Fruit fly (Drosophila melanogaster): Measurements from ENCODE around the gene CG31638.

CG31638 gene

DNA sequence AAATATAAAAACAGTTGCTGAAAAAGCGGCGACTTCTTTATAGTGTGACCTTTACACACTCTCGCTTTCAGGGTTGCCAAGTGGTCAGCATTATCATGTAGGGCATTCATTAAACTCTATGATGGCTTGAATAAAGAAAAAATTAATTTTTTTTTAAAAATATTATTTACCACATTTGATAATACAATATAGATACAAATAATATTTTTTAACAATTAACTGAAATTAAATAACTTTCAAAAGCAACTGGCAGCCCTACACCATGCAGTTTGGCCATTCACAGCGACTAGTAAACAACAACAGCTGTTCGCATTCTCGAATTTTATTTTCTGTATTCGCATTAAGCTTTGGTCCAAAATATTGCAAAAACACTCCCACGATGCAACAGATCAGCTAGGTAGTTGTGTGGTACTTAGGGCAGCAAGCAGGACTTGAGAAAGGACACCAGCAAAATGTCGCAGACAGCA lies at the start of gene CG31638, which contains the start of gene Phf5a:
Gene CG31638 (plus strand): TSS at position 279 of the 467 bp plus-strand sequence.
Gene Phf5a (minus strand): TSS at position 61 of the 467 bp plus-strand sequence.
- TF ChIP-seq noc (tag; optimal IDR thresholded peaks at IDR 0.05) = peak; percentile 89

DNA sequence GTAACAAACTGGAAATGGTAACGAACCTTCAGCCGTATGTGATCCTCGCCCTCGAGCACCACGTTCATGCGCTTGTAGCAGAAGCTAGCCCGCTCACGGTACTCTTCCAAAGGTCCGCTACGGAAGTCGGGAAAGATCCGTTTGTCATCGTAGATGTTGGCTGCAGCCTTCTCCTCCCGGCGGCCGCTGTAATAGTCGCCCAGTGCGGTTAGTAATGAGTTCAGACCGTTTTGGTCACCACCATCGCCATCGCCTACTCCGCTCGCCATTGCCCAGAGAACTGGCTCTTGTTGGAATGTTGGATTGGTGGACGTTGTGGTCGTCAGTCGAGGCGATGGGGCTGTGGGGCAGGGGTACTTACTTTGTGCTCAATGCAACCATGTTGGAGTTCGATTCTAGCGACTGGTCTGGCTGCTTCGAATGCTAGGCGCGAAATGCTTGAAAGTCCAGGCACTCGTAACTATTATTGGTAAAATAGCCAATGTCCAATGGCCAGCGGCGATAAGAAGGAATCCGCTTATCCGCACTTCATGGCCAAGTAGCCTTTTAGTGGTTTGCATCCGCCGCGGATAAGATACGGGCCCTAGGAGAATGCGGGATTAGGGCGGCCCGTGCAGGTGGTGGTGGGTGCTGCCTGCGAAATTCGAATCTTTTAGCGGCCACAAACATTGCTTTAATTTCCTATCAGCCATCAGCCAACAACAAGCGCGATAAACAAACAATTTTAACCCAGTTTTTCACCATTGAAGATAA lies 43.1 kb upstream of the CG31638 start:
- TF ChIP-seq noc (tag; optimal IDR thresholded peaks at IDR 0.05) = peak; percentile 13

DNA sequence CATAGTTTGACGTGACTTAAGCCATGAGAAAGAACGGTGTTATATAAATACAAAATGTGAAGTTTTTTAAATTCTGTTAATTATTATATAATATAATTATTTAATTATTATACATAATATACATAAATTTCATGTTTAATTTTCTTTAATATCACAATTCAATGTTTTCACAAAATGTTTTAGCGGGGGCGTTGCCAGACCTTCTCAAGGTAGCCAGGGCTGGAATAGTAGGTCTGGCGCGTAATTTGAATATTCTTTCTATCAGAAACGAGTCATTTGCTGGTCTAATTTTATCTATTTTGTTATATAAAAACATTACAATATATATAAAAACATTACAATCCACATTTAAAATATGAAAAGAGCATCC lies 42.5 kb upstream of the CG31638 start, which contains the start of gene Acox3:
Gene Acox3 (minus strand): TSS at position 70 of the 370 bp plus-strand sequence.
- no peak for TF ChIP-seq noc (tag; optimal IDR thresholded peaks at IDR 0.05)

- TF ChIP-seq noc (tag; optimal IDR thresholded peaks at IDR 0.05) = no peak
Measured at dm6 chr2L:6449753-6450152, 41.1 kb upstream of the CG31638 start.

- peak; percentile 44 for TF ChIP-seq noc (tag; optimal IDR thresholded peaks at IDR 0.05)
Measured at dm6 chr2L:6455032-6455954, 35.6 kb upstream of the CG31638 start, which contains the start of gene retm. TSS of gene retm (minus strand) at chr2L:6455929.

DNA sequence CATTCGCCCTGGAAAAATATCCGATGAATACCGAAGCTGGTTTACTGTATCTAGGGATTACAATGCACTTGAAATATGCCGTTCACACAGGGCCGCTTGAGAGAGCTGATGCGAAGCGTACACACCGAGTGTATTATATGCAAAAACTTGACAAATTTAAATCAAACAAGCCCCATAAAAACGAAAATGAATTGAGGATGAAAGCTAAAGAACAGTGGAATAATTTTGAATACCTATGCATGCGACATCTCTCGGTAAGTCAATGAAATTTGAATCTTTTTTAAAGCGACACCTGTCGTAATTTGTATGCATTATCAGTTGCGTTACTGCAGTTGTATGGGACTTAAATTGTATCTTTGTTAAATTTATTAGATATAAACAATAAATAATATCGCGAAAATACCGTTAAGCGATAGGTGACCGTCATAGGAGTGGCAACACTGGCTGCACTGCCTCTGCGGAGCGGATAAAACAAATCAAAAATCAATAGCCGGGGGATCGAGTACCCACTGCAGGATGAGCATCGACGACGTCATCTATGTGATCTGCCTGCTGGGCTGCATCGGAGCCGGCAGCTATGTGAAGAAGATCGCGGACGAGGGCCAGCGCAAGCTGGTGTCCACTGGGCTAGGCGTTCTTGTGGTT lies 34.8 kb upstream of the CG31638 start, which contains the start of gene frj:
Gene frj (plus strand): TSS at position 98 of the 645 bp plus-strand sequence.
- no peak for TF ChIP-seq noc (tag; optimal IDR thresholded peaks at IDR 0.05)

DNA sequence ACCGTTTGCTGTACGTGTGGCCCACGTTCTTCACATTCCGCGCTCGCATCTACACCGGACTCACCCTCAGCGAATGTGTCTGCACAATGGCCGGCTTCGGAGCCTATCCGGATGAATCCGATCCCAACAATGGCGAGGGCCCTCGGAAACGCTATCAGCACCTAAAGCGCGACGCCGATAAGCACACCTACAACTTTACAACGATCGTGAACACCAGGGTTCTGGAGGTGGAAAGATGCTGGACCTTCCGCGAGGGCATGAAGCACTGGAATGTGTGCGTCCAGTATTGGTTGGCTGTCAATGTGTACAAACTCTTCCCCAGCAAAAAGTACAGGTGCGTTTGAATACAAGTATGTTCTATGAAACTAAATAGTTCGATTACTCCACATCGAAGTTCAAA lies 33.3 kb upstream of the CG31638 start:
- no peak for TF ChIP-seq noc (tag; optimal IDR thresholded peaks at IDR 0.05)

dm6 chr2L:6461497-6461896 lies 29.4 kb upstream of the CG31638 start:
- TF ChIP-seq noc (tag; optimal IDR thresholded peaks at IDR 0.05) = peak; percentile 38

DNA sequence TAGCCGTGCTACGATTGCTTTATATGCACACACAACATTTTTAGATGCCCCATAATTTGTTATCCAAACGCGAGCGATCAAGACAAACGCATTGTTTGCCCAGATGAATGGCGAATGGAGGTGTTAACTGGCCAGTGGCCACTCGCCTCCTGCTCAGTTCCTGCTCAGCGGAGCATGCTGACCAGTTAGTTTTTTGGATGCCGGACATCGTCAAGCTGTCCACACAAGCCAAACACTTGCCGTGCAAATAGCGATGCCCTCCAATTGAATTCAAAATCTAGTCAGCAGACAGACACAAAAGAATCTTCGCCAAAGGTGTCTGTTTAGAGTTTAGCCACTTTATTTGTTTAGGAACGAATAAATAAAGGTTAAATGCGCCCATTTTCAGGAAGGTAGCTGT lies 28.6 kb upstream of the CG31638 start:
- no peak for TF ChIP-seq noc (tag; optimal IDR thresholded peaks at IDR 0.05)

DNA sequence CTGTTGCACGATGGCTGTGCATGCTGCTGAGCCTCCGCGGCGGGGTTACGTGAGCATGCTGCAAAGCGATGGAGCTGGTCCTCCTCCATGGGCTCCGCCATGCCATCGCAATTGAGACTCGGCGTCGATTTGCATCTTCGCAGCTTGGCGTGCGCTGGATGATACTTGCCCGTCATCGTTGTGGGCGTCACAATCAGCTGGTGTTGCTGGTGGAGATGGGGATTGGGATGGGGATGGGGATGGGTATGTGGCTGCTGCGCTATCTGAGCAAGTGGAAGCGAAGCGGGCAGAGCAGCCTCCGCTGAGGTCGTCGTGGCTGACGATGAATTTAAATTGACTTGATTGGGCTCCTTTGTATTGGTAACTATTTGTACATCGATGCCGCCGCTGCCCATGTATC lies 27.5 kb upstream of the CG31638 start:
- no peak for TF ChIP-seq noc (tag; optimal IDR thresholded peaks at IDR 0.05)

dm6 chr2L:6464270-6464669 lies 26.6 kb upstream of the CG31638 start:
- TF ChIP-seq noc (tag; optimal IDR thresholded peaks at IDR 0.05) = no peak

dm6 chr2L:6464780-6465179 lies 26.1 kb upstream of the CG31638 start:
- no peak for TF ChIP-seq noc (tag; optimal IDR thresholded peaks at IDR 0.05)

DNA sequence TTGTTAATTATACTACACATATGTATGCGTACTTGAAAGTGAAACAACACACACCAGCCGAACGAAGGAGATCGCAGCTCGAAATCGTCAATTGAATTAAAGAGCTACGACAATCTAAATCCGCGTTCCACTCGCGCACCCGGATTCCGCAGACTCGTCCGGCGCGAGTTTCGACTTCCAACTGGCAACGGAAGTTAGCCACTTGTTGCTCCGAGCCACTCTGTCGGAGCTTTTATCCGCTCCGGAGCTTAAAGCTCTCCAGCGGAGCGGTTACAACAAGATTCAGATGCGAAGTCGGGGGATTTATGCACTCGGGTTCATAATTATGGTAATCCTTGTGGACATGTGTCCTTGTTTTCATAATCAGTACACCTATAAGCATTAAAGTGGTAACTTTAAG lies 25.4 kb upstream of the CG31638 start, which contains the start of gene Rchy1:
Gene Rchy1 (minus strand): TSS at position 173 of the 400 bp plus-strand sequence.
- no peak for TF ChIP-seq noc (tag; optimal IDR thresholded peaks at IDR 0.05)

DNA sequence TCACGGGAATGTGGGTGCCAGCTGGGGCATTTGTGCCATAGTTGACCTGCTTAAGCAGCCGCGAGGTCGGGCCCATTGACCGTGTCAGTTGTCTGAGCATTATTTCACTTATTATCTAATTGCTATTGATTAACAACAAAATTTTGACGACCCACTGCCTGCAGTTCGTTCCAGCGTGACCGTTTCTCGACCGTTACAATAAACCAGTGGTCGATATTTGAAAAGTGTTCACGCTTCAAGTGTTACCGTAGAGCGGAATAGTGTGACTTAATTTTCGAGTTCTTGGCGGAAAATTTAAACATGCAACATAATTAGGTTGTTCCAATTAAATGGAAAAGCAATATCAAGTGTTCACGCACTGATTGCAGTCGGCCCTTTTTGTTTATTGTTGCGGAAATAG lies 23.4 kb upstream of the CG31638 start, which contains the start of gene HemK1:
Gene HemK1 (minus strand): TSS at position 190 of the 400 bp plus-strand sequence.
- TF ChIP-seq noc (tag; optimal IDR thresholded peaks at IDR 0.05) = no peak

DNA sequence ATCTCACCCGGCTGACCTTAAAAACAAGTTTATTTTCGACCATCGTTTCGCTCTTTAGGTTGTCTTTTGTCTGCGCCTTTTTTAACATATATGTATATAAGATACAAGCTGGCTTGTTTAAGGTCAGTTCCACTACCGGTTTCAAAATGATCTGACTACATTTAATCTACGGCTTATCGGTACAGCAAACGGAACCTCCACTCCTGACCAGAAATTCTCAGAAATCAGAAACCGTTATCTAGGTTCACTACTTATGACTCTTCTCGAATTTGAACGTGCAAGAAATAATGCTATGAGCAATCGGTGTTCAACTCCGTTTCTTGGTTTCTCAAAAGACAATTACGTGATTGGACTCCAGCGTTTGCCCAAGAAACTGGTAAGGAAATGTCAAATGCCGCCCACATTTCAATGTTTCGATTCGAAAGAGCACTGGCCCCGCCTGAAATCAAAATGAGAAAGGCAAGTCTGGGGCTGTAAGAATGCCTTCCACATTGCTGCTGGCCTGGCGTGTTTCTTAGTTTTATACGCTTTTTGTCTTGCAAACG lies 20.7 kb upstream of the CG31638 start:
- TF ChIP-seq noc (tag; optimal IDR thresholded peaks at IDR 0.05) = no peak
